Worm (Caenorhabditis elegans) whole organism, midembryonic: ENCODE measurements around the gene Y59E9AL.36.

Experiments
- T22C8.4 ChIP-seq: fragments of 200-800 bp; sonication (Bioruptor generic); IDR thresholded peaks from 2 replicates; pipeline ENCODE4 v1.3.6; 2022; ENCODE audit warnings: missing genetic modification characterization, missing compliant biosample characterization
- cog-1 ChIP-seq: sonication (generic microtip); optimal IDR thresholded peaks from 2 replicates; lab custom pipeline; 2016; ENCODE audit warnings: missing genetic modification characterization, missing compliant biosample characterization
- flt-1 ChIP-seq: fragments of 200-800 bp; sonication (Bioruptor generic); IDR thresholded peaks from 2 replicates; pipeline ENCODE4 v1.3.6; 2022; ENCODE audit warnings: missing genetic modification characterization, missing compliant biosample characterization
- klf-2 ChIP-seq: fragments of 200-800 bp; sonication (Bioruptor generic); conservative IDR thresholded peaks from 2 replicates; pipeline ENCODE4 v1.3.6; 2022; ENCODE audit warnings: missing genetic modification reagents, missing genetic modification characterization, missing compliant biosample characterization
- tab-1 ChIP-seq: fragments of 200-800 bp; sonication (Bioruptor generic); IDR thresholded peaks from 2 replicates; pipeline ENCODE4 v1.3.6; 2022; ENCODE audit warnings: missing genetic modification characterization, missing compliant biosample characterization
- ztf-29 ChIP-seq: fragments of 200-800 bp; sonication (Bioruptor generic); IDR thresholded peaks from 2 replicates; pipeline ENCODE4 v1.3.6; 2022; ENCODE audit warnings: missing genetic modification reagents, missing genetic modification characterization, missing compliant biosample characterization

- TF ChIP-seq cog-1 (tag; lab: Kevin White, UChicago) (peak; percentile 48), T22C8.4 (GFP tag; lab: Robert Waterston, UW) (no peak), flt-1 (GFP tag; lab: Robert Waterston, UW) (no peak), klf-2 (GFP tag; lab: Robert Waterston, UW) (no peak), tab-1 (GFP tag; lab: Robert Waterston, UW) (no peak), ztf-29 (GFP tag; lab: Robert Waterston, UW) (no peak)
These were observed 39.9 kb downstream of the Y59E9AL.36 start for ce11 chrIV:5169335-5169734.
